Fruit fly (Drosophila melanogaster) whole organism, embryonic: ENCODE results near the gene Apoltp.

Experiments used
- Atf-2 ChIP-seq: fragments of 200-800 bp; sonication (Bioruptor generic); optimal IDR thresholded peaks from 2 replicates; lab custom pipeline; 2016; ENCODE audit warnings: missing biosample characterization, missing genetic modification characterization
- Blimp-1 ChIP-seq: fragments of 200-800 bp; sonication (Bioruptor generic); optimal IDR thresholded peaks from 3 replicates; lab custom pipeline; 2018; ENCODE audit warnings: missing biosample characterization, missing genetic modification characterization, mild to moderate bottlenecking, moderate library complexity, missing genetic modification reagents
- CG10543 ChIP-seq: fragments of 200-800 bp; sonication (Bioruptor generic); optimal IDR thresholded peaks from 3 replicates; lab custom pipeline; 2017; ENCODE audit warnings: missing biosample characterization, mild to moderate bottlenecking, missing genetic modification characterization, moderate library complexity
- CG11093 ChIP-seq: fragments of 200-800 bp; sonication (Bioruptor generic); IDR thresholded peaks from 3 replicates; pipeline ENCODE4 v1.3.6; 2022; ENCODE audit warnings: missing biosample characterization, missing genetic modification characterization
- CG12071 ChIP-seq: fragments of 200-800 bp; sonication (Bioruptor generic); optimal IDR thresholded peaks from 3 replicates; lab custom pipeline; 2018; ENCODE audit warnings: missing biosample characterization, mild to moderate bottlenecking, missing genetic modification characterization
- CG12236 ChIP-seq: fragments of 200-800 bp; sonication (Bioruptor generic); optimal IDR thresholded peaks from 2 replicates; lab custom pipeline; 2016; ENCODE audit warnings: missing biosample characterization, missing genetic modification characterization
- CG13296 ChIP-seq: fragments of 200-800 bp; sonication (Bioruptor generic); optimal IDR thresholded peaks from 3 replicates; lab custom pipeline; 2018; ENCODE audit warnings: missing biosample characterization, mild to moderate bottlenecking, missing genetic modification characterization
- CG13775 ChIP-seq: fragments of 200-800 bp; sonication (Bioruptor generic); optimal IDR thresholded peaks from 3 replicates; lab custom pipeline; 2017; ENCODE audit warnings: missing biosample characterization, mild to moderate bottlenecking, missing genetic modification characterization
- CG15011 ChIP-seq: fragments of 200-800 bp; sonication (Bioruptor generic); optimal IDR thresholded peaks from 3 replicates; lab custom pipeline; 2018; ENCODE audit warnings: missing biosample characterization, mild to moderate bottlenecking, missing genetic modification characterization
- CG1647 ChIP-seq: fragments of 200-800 bp; sonication (Bioruptor generic); optimal IDR thresholded peaks from 3 replicates; lab custom pipeline; 2016; ENCODE audit warnings: missing biosample characterization, missing genetic modification characterization
- CG2712 ChIP-seq: fragments of 200-800 bp; optimal IDR thresholded peaks from 3 replicates; lab custom pipeline; 2019; ENCODE audit warnings: missing biosample characterization, mild to moderate bottlenecking, missing genetic modification characterization, moderate library complexity
- CG4707 ChIP-seq: fragments of 200-800 bp; sonication (Bioruptor generic); optimal IDR thresholded peaks from 2 replicates; lab custom pipeline; 2018; ENCODE audit warnings: missing biosample characterization, mild to moderate bottlenecking, missing genetic modification characterization, moderate library complexity
- CG4730 ChIP-seq: fragments of 200-800 bp; sonication (Bioruptor generic); IDR thresholded peaks from 2 replicates; pipeline ENCODE4 v1.3.6; 2022; ENCODE audit warnings: missing biosample characterization, missing genetic modification characterization
- CG6254 ChIP-seq: fragments of 200-800 bp; sonication (Bioruptor generic); optimal IDR thresholded peaks from 3 replicates; lab custom pipeline; 2017; ENCODE audit warnings: mild to moderate bottlenecking, missing biosample characterization, missing genetic modification reagents, missing genetic modification characterization
- CG6854 ChIP-seq: fragments of 200-800 bp; sonication (Bioruptor generic); optimal IDR thresholded peaks from 3 replicates; lab custom pipeline; 2017; ENCODE audit warnings: missing biosample characterization, mild to moderate bottlenecking, missing genetic modification characterization
- CG7556 ChIP-seq: fragments of 200-800 bp; sonication (Bioruptor generic); optimal IDR thresholded peaks from 2 replicates; lab custom pipeline; 2017; ENCODE audit warnings: missing biosample characterization, mild to moderate bottlenecking, missing genetic modification characterization
- CG7839 ChIP-seq: fragments of 200-800 bp; sonication (Bioruptor generic); optimal IDR thresholded peaks from 3 replicates; lab custom pipeline; 2018; ENCODE audit warnings: missing biosample characterization, mild to moderate bottlenecking, missing genetic modification characterization, moderate library complexity
- CG8290 ChIP-seq, 3 experiments: fragments of 200-800 bp; sonication (Bioruptor generic); optimal IDR thresholded peaks; 2 replicates each; lab custom pipeline; 2016 to 2019; ENCODE audit warnings: missing biosample characterization in 3 of 3, missing genetic modification characterization in 3 of 3, mild to moderate bottlenecking in 2 of 3, moderate library complexity in 1 of 3
- CG8765 ChIP-seq: fragments of 200-800 bp; sonication (Bioruptor generic); IDR thresholded peaks from 2 replicates; pipeline ENCODE4 v1.3.6; 2022; ENCODE audit warnings: missing biosample characterization, missing genetic modification characterization
- CG9797 ChIP-seq: fragments of 200-800 bp; sonication (Bioruptor generic); optimal IDR thresholded peaks from 3 replicates; lab custom pipeline; 2018; ENCODE audit warnings: missing biosample characterization, mild to moderate bottlenecking, missing genetic modification characterization
- Camta ChIP-seq: fragments of 200-800 bp; sonication (Bioruptor generic); optimal IDR thresholded peaks from 2 replicates; lab custom pipeline; 2016; ENCODE audit warnings: missing biosample characterization, missing genetic modification characterization
- CoRest ChIP-seq: fragments of 200-800 bp; sonication (Bioruptor generic); optimal IDR thresholded peaks from 3 replicates; lab custom pipeline; 2018; ENCODE audit warnings: missing biosample characterization, mild to moderate bottlenecking, missing genetic modification characterization, moderate library complexity
- Dip3 ChIP-seq: fragments of 200-800 bp; sonication (Bioruptor generic); optimal IDR thresholded peaks from 3 replicates; lab custom pipeline; 2016; ENCODE audit warnings: missing biosample characterization, missing genetic modification characterization
- Fer1 ChIP-seq: fragments of 200-800 bp; sonication (Bioruptor generic); optimal IDR thresholded peaks from 2 replicates; lab custom pipeline; 2017; ENCODE audit warnings: missing biosample characterization, mild to moderate bottlenecking, missing genetic modification characterization
- HLHmδ ChIP-seq: fragments of 200-800 bp; sonication (Bioruptor generic); optimal IDR thresholded peaks from 2 replicates; lab custom pipeline; 2018; ENCODE audit warnings: missing biosample characterization, mild to moderate bottlenecking, missing genetic modification characterization, moderate library complexity
- Hey ChIP-seq: fragments of 200-800 bp; sonication (Bioruptor generic); optimal IDR thresholded peaks from 3 replicates; lab custom pipeline; 2018; ENCODE audit warnings: missing biosample characterization, mild to moderate bottlenecking, missing genetic modification characterization
- HmgZ ChIP-seq: fragments of 200-800 bp; sonication (Bioruptor generic); optimal IDR thresholded peaks from 2 replicates; lab custom pipeline; 2018; ENCODE audit warnings: missing biosample characterization, mild to moderate bottlenecking, missing genetic modification characterization
- Hr3 ChIP-seq: fragments of 200-800 bp; sonication (Bioruptor generic); optimal IDR thresholded peaks from 3 replicates; lab custom pipeline; 2016; ENCODE audit warnings: missing biosample characterization, missing genetic modification characterization
- MTF-1 ChIP-seq: fragments of 200-800 bp; sonication (Bioruptor generic); optimal IDR thresholded peaks from 2 replicates; lab custom pipeline; 2018; ENCODE audit warnings: missing biosample characterization, mild to moderate bottlenecking, missing genetic modification characterization, borderline replicate concordance
- PHDP ChIP-seq: fragments of 200-800 bp; sonication (Bioruptor generic); optimal IDR thresholded peaks from 3 replicates; lab custom pipeline; 2018; ENCODE audit warnings: missing biosample characterization, mild to moderate bottlenecking, missing genetic modification characterization, moderate library complexity
- Spps ChIP-seq: fragments of 200-800 bp; sonication (Bioruptor generic); optimal IDR thresholded peaks from 2 replicates; lab custom pipeline; 2018; ENCODE audit warnings: missing biosample characterization, mild to moderate bottlenecking, missing genetic modification characterization
- Trl ChIP-seq, 3 experiments: fragments of >200 bp in 2 of 3; fragments of 200-800 bp in 1 of 3; sonication (Bioruptor generic) in 1 of 3; optimal IDR thresholded peaks; 2 replicates in 1 of 3; 3 replicates in 2 of 3; lab custom pipeline; 2016 to 2017; ENCODE audit warnings: missing biosample characterization in 1 of 3, missing genetic modification characterization in 1 of 3
- amos ChIP-seq: fragments of 200-800 bp; sonication (Bioruptor generic); IDR thresholded peaks from 2 replicates; pipeline ENCODE4 v1.3.6; 2022; ENCODE audit warnings: missing biosample characterization, missing genetic modification characterization; ENCODE audit not compliant: partially characterized antibody
- bowl ChIP-seq: fragments of 200-800 bp; sonication (Bioruptor generic); IDR thresholded peaks from 2 replicates; pipeline ENCODE4 v1.3.6; 2022; ENCODE audit warnings: missing biosample characterization, missing genetic modification characterization
- crc ChIP-seq: fragments of 200-800 bp; sonication (Bioruptor generic); optimal IDR thresholded peaks from 2 replicates; lab custom pipeline; 2016; ENCODE audit warnings: missing biosample characterization, missing genetic modification characterization
- da ChIP-seq: fragments of 200-800 bp; sonication (Bioruptor generic); optimal IDR thresholded peaks from 2 replicates; lab custom pipeline; 2016; ENCODE audit warnings: missing biosample characterization, missing genetic modification characterization
- dysf ChIP-seq: fragments of 200-800 bp; sonication (Bioruptor generic); IDR thresholded peaks from 3 replicates; pipeline ENCODE4 v1.3.6; 2022; ENCODE audit warnings: missing biosample characterization, missing genetic modification characterization
- en ChIP-seq: fragments of 200-800 bp; sonication (Bioruptor generic); optimal IDR thresholded peaks from 2 replicates; lab custom pipeline; 2016; ENCODE audit warnings: missing biosample characterization, missing genetic modification characterization
- fd96Cb ChIP-seq: fragments of 200-800 bp; sonication (Bioruptor generic); optimal IDR thresholded peaks from 2 replicates; lab custom pipeline; 2018; ENCODE audit warnings: missing biosample characterization, mild to moderate bottlenecking, missing genetic modification characterization, moderate library complexity
- fru ChIP-seq: fragments of >200 bp; optimal IDR thresholded peaks from 2 replicates; lab custom pipeline; 2017
- inv ChIP-seq: fragments of 200-800 bp; sonication (Bioruptor generic); IDR thresholded peaks from 2 replicates; pipeline ENCODE4 v1.3.6; 2022; ENCODE audit warnings: missing biosample characterization, missing genetic modification characterization; ENCODE audit not compliant: partially characterized antibody
- lola ChIP-seq, 3 experiments: fragments of >200 bp in 2 of 3; fragments of 200-800 bp in 1 of 3; sonication (Bioruptor generic) in 1 of 3; optimal IDR thresholded peaks; 2 replicates each; lab custom pipeline; 2017 to 2019; ENCODE audit warnings: missing biosample characterization in 3 of 3, missing genetic modification characterization in 3 of 3, mild to moderate bottlenecking in 1 of 3, moderate library complexity in 1 of 3
- nom ChIP-seq: fragments of 200-800 bp; sonication (Bioruptor generic); optimal IDR thresholded peaks from 2 replicates; lab custom pipeline; 2017; ENCODE audit warnings: missing biosample characterization, missing genetic modification characterization, mild to moderate bottlenecking, moderate library complexity, missing genetic modification reagents
- onecut ChIP-seq: fragments of 200-800 bp; sonication (Bioruptor generic); IDR thresholded peaks from 2 replicates; pipeline ENCODE4 v1.3.6; 2022; ENCODE audit warnings: missing biosample characterization, missing genetic modification characterization
- pita ChIP-seq: fragments of 200-800 bp; sonication (Bioruptor generic); optimal IDR thresholded peaks from 2 replicates; lab custom pipeline; 2017; ENCODE audit warnings: missing biosample characterization, mild to moderate bottlenecking, missing genetic modification characterization
- tll ChIP-seq, 2 experiments: fragments of 200-800 bp in 1 of 2; fragments of >200 bp in 1 of 2; sonication (Bioruptor generic) in 1 of 2; optimal IDR thresholded peaks; 2 replicates each; lab custom pipeline; 2017 to 2019; ENCODE audit warnings: missing biosample characterization in 2 of 2, missing genetic modification characterization in 2 of 2, mild to moderate bottlenecking in 1 of 2, moderate library complexity in 1 of 2
- toy ChIP-seq: fragments of 200-800 bp; sonication (Bioruptor generic); IDR thresholded peaks from 2 replicates; pipeline ENCODE4 v1.3.6; 2022; ENCODE audit warnings: missing biosample characterization, missing genetic modification characterization
- tx ChIP-seq: fragments of 200-800 bp; sonication (Bioruptor generic); optimal IDR thresholded peaks from 2 replicates; lab custom pipeline; 2016; ENCODE audit warnings: missing biosample characterization, missing genetic modification characterization
- wek ChIP-seq: fragments of 200-800 bp; sonication (Bioruptor generic); optimal IDR thresholded peaks from 3 replicates; lab custom pipeline; 2018; ENCODE audit warnings: missing biosample characterization, mild to moderate bottlenecking, missing genetic modification characterization, moderate library complexity

Gene Apoltp

dm6 chr2L:9613922-9614321, 20.1 kb upstream of the Apoltp start (continued):
- no peak for TF ChIP-seq Camta (GFP tag; lab: Kevin White, UChicago)
- TF ChIP-seq crc (GFP tag; lab: Kevin White, UChicago), result no peak
- TF ChIP-seq toy (GFP tag; lab: Robert Waterston, UW), result no peak
- no peak for TF ChIP-seq wek (GFP tag; lab: Kevin White, UChicago)
- TF ChIP-seq CG13775 (GFP tag; lab: Kevin White, UChicago), result no peak
- TF ChIP-seq fd96Cb (tag; lab: Kevin White, UChicago), result no peak
- TF ChIP-seq Atf-2 (GFP tag; lab: Kevin White, UChicago), result no peak
- no peak for TF ChIP-seq CG8765 (GFP tag; lab: Robert Waterston, UW)
- TF ChIP-seq bowl (GFP tag; lab: Robert Waterston, UW), result no peak
- no peak for TF ChIP-seq CG10543 (GFP tag; lab: Kevin White, UChicago)
- no peak for TF ChIP-seq CG12236 (GFP tag; lab: Kevin White, UChicago)
- no peak for TF ChIP-seq CG4730 (GFP tag; lab: Robert Waterston, UW)
- peak; percentile 19 for TF ChIP-seq CG7839 (tag; lab: Kevin White, UChicago)
- no peak for TF ChIP-seq CG11093 (GFP tag; lab: Robert Waterston, UW)
- TF ChIP-seq en (GFP tag; lab: Kevin White, UChicago), result no peak
- TF ChIP-seq Spps (tag; lab: Kevin White, UChicago), result peak; percentile 41
- peak; percentile 35 for TF ChIP-seq CG2712 (tag; lab: Kevin White, UChicago)
- peak; percentile 33 for TF ChIP-seq CG15011 (GFP tag; lab: Kevin White, UChicago)
- TF ChIP-seq CG1647 (GFP tag; lab: Kevin White, UChicago), result no peak
- no peak for TF ChIP-seq Dip3 (GFP tag; lab: Kevin White, UChicago)
- no peak for TF ChIP-seq Trl (optimal IDR thresholded peaks at IDR 0.05; lab: Kevin White, UChicago)
- no peak for TF ChIP-seq Trl (GFP tag; optimal IDR thresholded peaks at IDR 0.05; lab: Kevin White, UChicago)
- TF ChIP-seq CG6254 (GFP tag; lab: Kevin White, UChicago), result peak; percentile 99
- no peak for TF ChIP-seq pita (GFP tag; lab: Kevin White, UChicago)
- TF ChIP-seq CG8290 (GFP tag; optimal IDR thresholded peaks at IDR 0.05; lab: Kevin White, UChicago), result no peak
- peak in 1 of 2 experiments; percentile 34 for TF ChIP-seq CG8290 (tag; optimal IDR thresholded peaks at IDR 0.05; lab: Kevin White, UChicago)
- TF ChIP-seq Blimp-1 (GFP tag; lab: Kevin White, UChicago), result peak; percentile 45
- TF ChIP-seq CG13296 (GFP tag; lab: Kevin White, UChicago), result peak; percentile 3
- no peak for TF ChIP-seq HLHmδ
- TF ChIP-seq CG9797 (GFP tag; lab: Kevin White, UChicago), result no peak
- TF ChIP-seq Hey (tag; lab: Kevin White, UChicago), result no peak
- TF ChIP-seq MTF-1 (GFP tag; lab: Kevin White, UChicago), result peak; percentile 8
- TF ChIP-seq Hr3 (GFP tag; lab: Kevin White, UChicago), result no peak
- TF ChIP-seq amos, result no peak
- no peak for TF ChIP-seq PHDP (tag; lab: Kevin White, UChicago)
- TF ChIP-seq tll (GFP tag; optimal IDR thresholded peaks at IDR 0.05; lab: Kevin White, UChicago), result no peak
- peak; percentile 29 for TF ChIP-seq HmgZ
- TF ChIP-seq tx (GFP tag; lab: Kevin White, UChicago), result no peak
- no peak for TF ChIP-seq nom (GFP tag; lab: Kevin White, UChicago)
- peak; percentile 6 for TF ChIP-seq CG6854 (GFP tag; lab: Kevin White, UChicago)
- TF ChIP-seq onecut, result 0 out of 2 replicates have a peak, but pooled peaks have one; percentile 8
- peak; percentile 38; the same call in 1 of the 3 replicates for TF ChIP-seq dysf
- TF ChIP-seq lola (GFP tag; optimal IDR thresholded peaks at IDR 0.05; lab: Kevin White, UChicago), result peak in 1 of 3 experiments; percentile 20
- TF ChIP-seq CoRest, result peak; percentile 30
- TF ChIP-seq CG4707 (GFP tag; lab: Kevin White, UChicago), result no peak
- no peak for TF ChIP-seq da (GFP tag; lab: Kevin White, UChicago)
- TF ChIP-seq Fer1 (GFP tag; lab: Kevin White, UChicago), result no peak
- peak; percentile 12 for TF ChIP-seq CG7556
- no peak for TF ChIP-seq CG12071 (GFP tag; lab: Kevin White, UChicago)
- no peak for TF ChIP-seq fru
- no peak for TF ChIP-seq inv (GFP tag; lab: Robert Waterston, UW)
